Fruit fly (Drosophila melanogaster) ovary, adult (tissue): ENCODE data around the gene geko.

Source experiments
- CG17801 ChIP-seq: fragments of 200-800 bp; optimal IDR thresholded peaks from 2 replicates; lab custom pipeline; 2019; ENCODE audit warnings: missing biosample characterization, mild to moderate bottlenecking, missing genetic modification characterization, moderate library complexity; ENCODE audit not compliant: partially characterized antibody

The geko gene

dm6 chr3L:18137197-18137596, 2.0 kb upstream of the geko start:
- TF ChIP-seq CG17801 (GFP tag; lab: Kevin White, UChicago), result peak; percentile 7

- TF ChIP-seq CG17801 (GFP tag; lab: Kevin White, UChicago), result no peak
These were observed 922 bp upstream of the geko start for dm6 chr3L:18138280-18138679.

- no peak for TF ChIP-seq CG17801 (GFP tag; lab: Kevin White, UChicago)
These were observed 3.8 kb downstream of the geko start for dm6 chr3L:18142969-18143368.

- TF ChIP-seq CG17801 (GFP tag; lab: Kevin White, UChicago), result no peak
These were observed 5.4 kb downstream of the geko start for dm6 chr3L:18144620-18145019.

dm6 chr3L:18146833-18147232, 7.6 kb downstream of the geko start:
- no peak for TF ChIP-seq CG17801 (GFP tag; lab: Kevin White, UChicago)

- no peak for TF ChIP-seq CG17801 (GFP tag; lab: Kevin White, UChicago)
These were observed 8.4 kb downstream of the geko start for dm6 chr3L:18147596-18147995.

- peak; percentile 94 for TF ChIP-seq CG17801 (GFP tag; lab: Kevin White, UChicago)
These were observed 9.3 kb downstream of the geko start, which contains the start of gene CG7330 for dm6 chr3L:18148418-18148973. TSS of gene CG7330 (plus strand) at chr3L:18148923.

dm6 chr3L:18154140-18154539, 14.9 kb downstream of the geko start:
- TF ChIP-seq CG17801 (GFP tag; lab: Kevin White, UChicago), result no peak

- TF ChIP-seq CG17801 (GFP tag; lab: Kevin White, UChicago), result no peak
These were observed 22.0 kb downstream of the geko start for dm6 chr3L:18161175-18161574.

dm6 chr3L:18162174-18162690, 23.0 kb downstream of the geko start, which contains the start of gene CG13699:
TSS of gene CG13699 (minus strand) at chr3L:18162522.
- no peak for TF ChIP-seq CG17801 (GFP tag; lab: Kevin White, UChicago)

dm6 chr3L:18163127-18163526, 23.9 kb downstream of the geko start:
- no peak for TF ChIP-seq CG17801 (GFP tag; lab: Kevin White, UChicago)

dm6 chr3L:18164804-18165203, 25.6 kb downstream of the geko start:
- TF ChIP-seq CG17801 (GFP tag; lab: Kevin White, UChicago), result no peak

dm6 chr3L:18166977-18167528, 27.9 kb downstream of the geko start:
- TF ChIP-seq CG17801 (GFP tag; lab: Kevin White, UChicago), result no peak

- TF ChIP-seq CG17801 (GFP tag; lab: Kevin White, UChicago), result no peak
These were observed 31.9 kb downstream of the geko start for dm6 chr3L:18171093-18171492.

dm6 chr3L:18172064-18172696, 33.0 kb downstream of the geko start:
- no peak for TF ChIP-seq CG17801 (GFP tag; lab: Kevin White, UChicago)

dm6 chr3L:18173668-18174067, 34.5 kb downstream of the geko start:
- no peak for TF ChIP-seq CG17801 (GFP tag; lab: Kevin White, UChicago)
